Fruit fly (Drosophila melanogaster): Measurements from ENCODE around the gene cmpy.

dm6 chr3L:20692516-20692915 is 26.5 kb downstream of the cmpy start:
- no peak for TF ChIP-seq Lpt (GFP tag; optimal IDR thresholded peaks at IDR 0.05)
- no peak for TF ChIP-seq Ets21C (GFP tag; optimal IDR thresholded peaks at IDR 0.05)
